Fruit fly (Drosophila melanogaster) whole organism, embryonic: ENCODE data around the gene Prx5.
A peak's percentile ranks its signal among the peaks of the same experiment; 100 is the strongest.

Source experiments
- Bgb ChIP-seq: fragments of 200-800 bp; sonication (Bioruptor generic); IDR thresholded peaks from 2 replicates; pipeline ENCODE4 v1.3.6; 2022; ENCODE audit warnings: missing biosample characterization, missing genetic modification characterization; ENCODE audit not compliant: partially characterized antibody
- BtbVII ChIP-seq: fragments of 200-800 bp; sonication (Bioruptor generic); optimal IDR thresholded peaks from 3 replicates; lab custom pipeline; 2017; ENCODE audit warnings: missing biosample characterization, mild to moderate bottlenecking, missing genetic modification characterization
- CG10267 ChIP-seq: fragments of 200-800 bp; sonication (Bioruptor generic); optimal IDR thresholded peaks from 2 replicates; lab custom pipeline; 2018; ENCODE audit warnings: missing biosample characterization, mild to moderate bottlenecking, missing genetic modification characterization, moderate library complexity
- CG10274 ChIP-seq: fragments of 200-800 bp; sonication (Bioruptor generic); optimal IDR thresholded peaks from 3 replicates; lab custom pipeline; 2017; ENCODE audit warnings: missing biosample characterization, mild to moderate bottlenecking, missing genetic modification characterization
- CG11085 ChIP-seq: fragments of 200-800 bp; sonication (Bioruptor generic); IDR thresholded peaks from 2 replicates; pipeline ENCODE4 v1.3.6; 2022; ENCODE audit warnings: missing biosample characterization, missing genetic modification characterization
- CG11695 ChIP-seq: fragments of 200-800 bp; sonication (Bioruptor generic); IDR thresholded peaks from 3 replicates; pipeline ENCODE4 v1.3.6; 2022; ENCODE audit warnings: missing biosample characterization, missing genetic modification characterization
- CG11696 ChIP-seq: fragments of 200-800 bp; sonication (Bioruptor generic); IDR thresholded peaks from 2 replicates; pipeline ENCODE4 v1.3.6; 2022; ENCODE audit warnings: missing biosample characterization, missing genetic modification characterization
- CG13894 ChIP-seq: fragments of 200-800 bp; sonication (Bioruptor generic); optimal IDR thresholded peaks from 3 replicates; lab custom pipeline; 2018; ENCODE audit warnings: missing biosample characterization, mild to moderate bottlenecking, missing genetic modification characterization, moderate library complexity
- CG1647 ChIP-seq: fragments of 200-800 bp; sonication (Bioruptor generic); optimal IDR thresholded peaks from 3 replicates; lab custom pipeline; 2016; ENCODE audit warnings: missing biosample characterization, missing genetic modification characterization
- CG2889 ChIP-seq: fragments of 200-800 bp; sonication (Bioruptor generic); IDR thresholded peaks from 3 replicates; pipeline ENCODE4 v1.3.6; 2022; ENCODE audit warnings: missing biosample characterization, missing genetic modification characterization
- CG31388 ChIP-seq: fragments of 200-800 bp; sonication (Bioruptor generic); optimal IDR thresholded peaks from 2 replicates; lab custom pipeline; 2016; ENCODE audit warnings: missing biosample characterization, missing genetic modification characterization
- CG32767 ChIP-seq: fragments of 200-800 bp; sonication (Bioruptor generic); IDR thresholded peaks from 2 replicates; pipeline ENCODE4 v1.3.6; 2022; ENCODE audit warnings: missing biosample characterization, missing genetic modification characterization
- CG32772 ChIP-seq: fragments of 200-800 bp; sonication (Bioruptor generic); IDR thresholded peaks from 2 replicates; pipeline ENCODE4 v1.3.6; 2022; ENCODE audit warnings: missing biosample characterization, missing genetic modification characterization
- CG3838 ChIP-seq: fragments of 200-800 bp; sonication (Bioruptor generic); optimal IDR thresholded peaks from 3 replicates; lab custom pipeline; 2016; ENCODE audit warnings: missing biosample characterization, missing genetic modification characterization
- CG4282 ChIP-seq: fragments of 200-800 bp; sonication (Bioruptor generic); optimal IDR thresholded peaks from 2 replicates; lab custom pipeline; 2016; ENCODE audit warnings: missing biosample characterization, missing genetic modification characterization
- CG4820 ChIP-seq: fragments of 200-800 bp; sonication (Bioruptor generic); optimal IDR thresholded peaks from 3 replicates; lab custom pipeline; 2016; ENCODE audit warnings: missing biosample characterization, missing genetic modification characterization
- CG4854 ChIP-seq: fragments of 200-800 bp; sonication (Bioruptor generic); optimal IDR thresholded peaks from 2 replicates; lab custom pipeline; 2016; ENCODE audit warnings: missing biosample characterization, missing genetic modification characterization, inconsistent platforms
- CG6254 ChIP-seq: fragments of 200-800 bp; sonication (Bioruptor generic); optimal IDR thresholded peaks from 3 replicates; lab custom pipeline; 2017; ENCODE audit warnings: mild to moderate bottlenecking, missing biosample characterization, missing genetic modification reagents, missing genetic modification characterization
- CG6813 ChIP-seq: fragments of 200-800 bp; sonication (Bioruptor generic); optimal IDR thresholded peaks from 2 replicates; lab custom pipeline; 2017; ENCODE audit warnings: missing biosample characterization, missing genetic modification characterization, mild to moderate bottlenecking, moderate library complexity, missing genetic modification reagents
- CG7372 ChIP-seq: fragments of 200-800 bp; sonication (Bioruptor generic); IDR thresholded peaks from 2 replicates; pipeline ENCODE4 v1.3.6; 2022; ENCODE audit warnings: missing biosample characterization, missing genetic modification characterization
- CG7987 ChIP-seq: fragments of 200-800 bp; sonication (Bioruptor generic); optimal IDR thresholded peaks from 2 replicates; lab custom pipeline; 2018; ENCODE audit warnings: missing biosample characterization, mild to moderate bottlenecking, missing genetic modification characterization, moderate library complexity
- Dip3 ChIP-seq: fragments of 200-800 bp; sonication (Bioruptor generic); optimal IDR thresholded peaks from 3 replicates; lab custom pipeline; 2016; ENCODE audit warnings: missing biosample characterization, missing genetic modification characterization
- Ets65A ChIP-seq: fragments of 200-800 bp; sonication (Bioruptor generic); peaks from one replicate; lab custom pipeline; 2016; ENCODE audit warnings: missing biosample characterization, missing genetic modification characterization
- GATAe ChIP-seq: fragments of 200-800 bp; sonication (Bioruptor generic); conservative IDR thresholded peaks from 2 replicates; pipeline ENCODE4 v1.3.6; 2022; ENCODE audit warnings: missing biosample characterization, missing genetic modification characterization
- Hmx ChIP-seq: fragments of 200-800 bp; sonication (Bioruptor generic); optimal IDR thresholded peaks from 2 replicates; lab custom pipeline; 2016; ENCODE audit warnings: missing biosample characterization, missing genetic modification characterization
- NFAT ChIP-seq: fragments of 200-800 bp; sonication (Bioruptor generic); IDR thresholded peaks from 2 replicates; pipeline ENCODE4 v1.3.6; 2022; ENCODE audit warnings: missing biosample characterization, missing genetic modification characterization
- Oli ChIP-seq: fragments of 200-800 bp; sonication (Bioruptor generic); optimal IDR thresholded peaks from 2 replicates; lab custom pipeline; 2018; ENCODE audit warnings: missing biosample characterization, mild to moderate bottlenecking, missing genetic modification characterization, moderate library complexity
- Six4 ChIP-seq: fragments of 200-800 bp; sonication (Bioruptor generic); optimal IDR thresholded peaks from 2 replicates; lab custom pipeline; 2016; ENCODE audit warnings: missing biosample characterization, missing genetic modification characterization
- Sry-δ ChIP-seq: fragments of 200-800 bp; sonication (Bioruptor generic); optimal IDR thresholded peaks from 2 replicates; lab custom pipeline; 2016; ENCODE audit warnings: missing biosample characterization, missing genetic modification characterization
- Ssrp ChIP-seq: fragments of 200-800 bp; sonication (Bioruptor generic); optimal IDR thresholded peaks from 2 replicates; lab custom pipeline; 2018; ENCODE audit warnings: missing biosample characterization, mild to moderate bottlenecking, missing genetic modification characterization, moderate library complexity
- Taf1 ChIP-seq: fragments of 200-800 bp; sonication (Bioruptor generic); IDR thresholded peaks from 2 replicates; pipeline ENCODE4 v1.3.6; 2022; ENCODE audit warnings: missing biosample characterization, missing genetic modification characterization
- ato ChIP-seq: fragments of 200-800 bp; sonication (Bioruptor generic); IDR thresholded peaks from 2 replicates; pipeline ENCODE4 v1.3.6; 2022; ENCODE audit warnings: missing biosample characterization, missing genetic modification characterization; ENCODE audit not compliant: partially characterized antibody
- bowl ChIP-seq: fragments of 200-800 bp; sonication (Bioruptor generic); IDR thresholded peaks from 2 replicates; pipeline ENCODE4 v1.3.6; 2022; ENCODE audit warnings: missing biosample characterization, missing genetic modification characterization
- caup ChIP-seq: fragments of 200-800 bp; sonication (Bioruptor generic); optimal IDR thresholded peaks from 3 replicates; lab custom pipeline; 2017; ENCODE audit warnings: missing biosample characterization, mild to moderate bottlenecking, missing genetic modification characterization, moderate library complexity; ENCODE audit not compliant: severe bottlenecking
- crol ChIP-seq: fragments of 200-800 bp; sonication (Bioruptor generic); IDR thresholded peaks from 2 replicates; pipeline ENCODE4 v1.3.6; 2022; ENCODE audit warnings: missing biosample characterization, missing genetic modification characterization
- dysf ChIP-seq: fragments of 200-800 bp; sonication (Bioruptor generic); IDR thresholded peaks from 3 replicates; pipeline ENCODE4 v1.3.6; 2022; ENCODE audit warnings: missing biosample characterization, missing genetic modification characterization
- gt ChIP-seq: fragments of 200-800 bp; sonication (Bioruptor generic); IDR thresholded peaks from 2 replicates; pipeline ENCODE4 v1.3.6; 2022; ENCODE audit warnings: missing biosample characterization, missing genetic modification characterization
- h ChIP-seq: fragments of >200 bp; optimal IDR thresholded peaks from 2 replicates; lab custom pipeline; 2017
- kni ChIP-seq: fragments of 200-800 bp; sonication (Bioruptor generic); optimal IDR thresholded peaks from 3 replicates; lab custom pipeline; 2017; ENCODE audit warnings: mild to moderate bottlenecking, missing biosample characterization, missing genetic modification reagents, missing genetic modification characterization
- lmd ChIP-seq: fragments of 200-800 bp; sonication (Bioruptor generic); IDR thresholded peaks from 2 replicates; pipeline ENCODE4 v1.3.6; 2022; ENCODE audit warnings: missing biosample characterization, missing genetic modification characterization
- lola ChIP-seq, 3 experiments: fragments of >200 bp in 2 of 3; fragments of 200-800 bp in 1 of 3; sonication (Bioruptor generic) in 1 of 3; optimal IDR thresholded peaks; 2 replicates each; lab custom pipeline; 2017 to 2019; ENCODE audit warnings: missing biosample characterization in 3 of 3, missing genetic modification characterization in 3 of 3, mild to moderate bottlenecking in 1 of 3, moderate library complexity in 1 of 3
- mam ChIP-seq: fragments of 200-800 bp; sonication (Bioruptor generic); optimal IDR thresholded peaks from 3 replicates; lab custom pipeline; 2016; ENCODE audit warnings: missing biosample characterization, missing genetic modification characterization
- mirr ChIP-seq: fragments of 200-800 bp; sonication (Bioruptor generic); optimal IDR thresholded peaks from 3 replicates; lab custom pipeline; 2018; ENCODE audit warnings: missing biosample characterization, mild to moderate bottlenecking, missing genetic modification characterization
- pb ChIP-seq: fragments of 200-800 bp; sonication (Bioruptor generic); optimal IDR thresholded peaks from 3 replicates; lab custom pipeline; 2016; ENCODE audit warnings: missing biosample characterization, missing genetic modification characterization
- phol ChIP-seq: fragments of 200-800 bp; sonication (Bioruptor generic); optimal IDR thresholded peaks from 3 replicates; lab custom pipeline; 2018; ENCODE audit warnings: missing biosample characterization, mild to moderate bottlenecking, missing genetic modification characterization, moderate library complexity
- pzg ChIP-seq: fragments of 200-800 bp; sonication (Bioruptor generic); optimal IDR thresholded peaks from 3 replicates; lab custom pipeline; 2018; ENCODE audit warnings: missing biosample characterization, mild to moderate bottlenecking, missing genetic modification characterization, moderate library complexity
- row ChIP-seq: fragments of 200-800 bp; sonication (Bioruptor generic); IDR thresholded peaks from 3 replicates; pipeline ENCODE4 v1.3.6; 2022; ENCODE audit warnings: missing biosample characterization, missing genetic modification characterization
- so ChIP-seq: fragments of 200-800 bp; sonication (Bioruptor generic); IDR thresholded peaks from 3 replicates; pipeline ENCODE4 v1.3.6; 2022; ENCODE audit warnings: missing biosample characterization, missing genetic modification characterization
- ttk ChIP-seq: fragments of 200-800 bp; sonication (Bioruptor generic); IDR thresholded peaks from 2 replicates; pipeline ENCODE4 v2.1.2; 2022; ENCODE audit warnings: missing biosample characterization, missing genetic modification characterization
- twi ChIP-seq: fragments of 200-800 bp; optimal IDR thresholded peaks from 2 replicates; lab custom pipeline; 2019; ENCODE audit warnings: missing biosample characterization, mild to moderate bottlenecking, missing genetic modification characterization, moderate library complexity
- zen2 ChIP-seq: fragments of 200-800 bp; sonication (Bioruptor generic); IDR thresholded peaks from 3 replicates; pipeline ENCODE4 v1.3.6; 2022; ENCODE audit warnings: missing biosample characterization, missing genetic modification characterization; ENCODE audit not compliant: partially characterized antibody

The Prx5 gene

DNA sequence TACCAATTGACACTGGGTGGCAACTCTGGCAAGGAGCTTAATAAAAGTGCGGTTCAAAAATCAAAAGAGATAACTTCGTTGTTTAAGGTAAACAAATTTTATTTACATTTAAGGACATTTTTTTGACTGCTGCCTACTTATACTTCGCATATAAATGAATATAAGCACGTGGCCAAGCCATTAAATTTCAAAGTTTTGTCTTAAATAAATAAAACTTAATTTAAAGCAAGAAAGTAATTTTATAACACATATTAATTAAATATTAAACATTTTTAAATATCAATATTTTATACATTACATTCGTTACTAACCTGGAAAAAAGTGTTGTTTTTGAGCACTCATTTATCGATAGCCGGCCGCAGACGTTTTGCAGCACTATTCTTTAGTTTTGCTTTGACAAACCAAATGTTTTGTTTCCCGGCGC lies 21.6 kb upstream of the Prx5 start, which contains the start of the genes CG12321 and MED17 (continued):
- TF ChIP-seq Oli (tag; lab: Kevin White, UChicago) (peak; percentile 89), row (GFP tag; lab: Robert Waterston, UW) (peak; percentile 88), lmd (GFP tag; lab: Robert Waterston, UW) (peak; percentile 88), NFAT (GFP tag; lab: Robert Waterston, UW) (peak; percentile 94), CG3838 (GFP tag; lab: Kevin White, UChicago) (peak; percentile 43), lola (GFP tag; optimal IDR thresholded peaks at IDR 0.05; lab: Kevin White, UChicago) (peak in 1 of 3 experiments; percentile 85), twi (peak; percentile 79), CG13894 (tag; lab: Kevin White, UChicago) (no peak), Hmx (peak; percentile 42), CG6813 (GFP tag; lab: Kevin White, UChicago) (peak; percentile 42), Taf1 (peak; percentile 59), dysf (peak; percentile 87), CG10274 (GFP tag; lab: Kevin White, UChicago) (peak; percentile 54), Dip3 (GFP tag; lab: Kevin White, UChicago) (peak; percentile 77), CG32772 (GFP tag; lab: Robert Waterston, UW) (peak; percentile 88), CG1647 (GFP tag; lab: Kevin White, UChicago) (peak; percentile 62), pzg (GFP tag; lab: Kevin White, UChicago) (peak; percentile 46), phol (peak; percentile 94), crol (GFP tag; lab: Robert Waterston, UW) (no peak; the same call in 1 of the 2 replicates), CG2889 (GFP tag; lab: Robert Waterston, UW) (peak; percentile 77), BtbVII (GFP tag; lab: Kevin White, UChicago) (peak; percentile 86), h (lab: Kevin White, UChicago) (no peak), CG7372 (GFP tag; lab: Robert Waterston, UW) (peak; percentile 87), mirr (GFP tag; lab: Kevin White, UChicago) (peak; percentile 19), CG11695 (peak; percentile 70), CG7987 (GFP tag; lab: Kevin White, UChicago) (peak; percentile 66), bowl (GFP tag; lab: Robert Waterston, UW) (no peak), CG4282 (GFP tag; lab: Kevin White, UChicago) (no peak), CG4854 (peak; percentile 62), CG11085 (GFP tag; lab: Robert Waterston, UW) (peak; percentile 92), ato (GFP tag; lab: Robert Waterston, UW) (no peak), mam (GFP tag; lab: Kevin White, UChicago) (peak; percentile 70), caup (peak; percentile 88), CG4820 (GFP tag; lab: Kevin White, UChicago) (peak; percentile 89), gt (GFP tag; lab: Robert Waterston, UW) (peak; percentile 70), pb (no peak), ttk (peak; percentile 78), CG11696 (peak; percentile 54; the same call in 1 of the 2 replicates), Six4 (GFP tag; lab: Kevin White, UChicago) (peak; percentile 84), Sry-δ (GFP tag; lab: Kevin White, UChicago) (peak; percentile 34), CG10267 (tag; lab: Kevin White, UChicago) (peak; percentile 99), Ets65A (GFP tag; lab: Kevin White, UChicago) (peak; percentile 98), CG32767 (GFP tag; lab: Robert Waterston, UW) (peak; percentile 72), Ssrp (tag; lab: Kevin White, UChicago) (peak; percentile 90), GATAe (peak; percentile 62; the same call in 1 of the 2 replicates), zen2 (GFP tag; lab: Robert Waterston, UW) (no peak), CG31388 (GFP tag; lab: Kevin White, UChicago) (peak; percentile 82), so (GFP tag; lab: Robert Waterston, UW) (peak; percentile 78; the same call in 1 of the 3 replicates), kni (GFP tag; lab: Kevin White, UChicago) (no peak), Bgb (GFP tag; lab: Robert Waterston, UW) (no peak), CG6254 (peak; percentile 70)
